Worm (Caenorhabditis elegans) whole organism, young adult: ENCODE results near the gene ctf-18.

Experiments used
- B0035.1 ChIP-seq: sonication (generic microtip); optimal IDR thresholded peaks from 2 replicates; lab custom pipeline; 2016; ENCODE audit warnings: missing genetic modification characterization, mild to moderate bottlenecking, missing compliant biosample characterization, missing genotype, missing genetic modification reagents
- D2030.7 ChIP-seq: fragments of 200-800 bp; sonication (Bioruptor generic); IDR thresholded peaks from 2 replicates; pipeline ENCODE4 v1.3.6; 2022; ENCODE audit warnings: missing genetic modification reagents, missing genetic modification characterization, missing compliant biosample characterization
- F39B2.1 ChIP-seq: fragments of 200-800 bp; sonication (Bioruptor generic); IDR thresholded peaks from 2 replicates; pipeline ENCODE4 v1.3.6; 2022; ENCODE audit warnings: missing genetic modification reagents, missing genetic modification characterization, missing compliant biosample characterization
- F49E8.2 ChIP-seq: sonication (generic microtip); optimal IDR thresholded peaks from 3 replicates; lab custom pipeline; 2017; ENCODE audit warnings: missing genetic modification characterization, mild to moderate bottlenecking, missing compliant biosample characterization, antibody characterized with exemption, moderate library complexity; ENCODE audit not compliant: insufficient read depth
- F57A8.1 ChIP-seq: fragments of 200-800 bp; sonication (Bioruptor generic); optimal IDR thresholded peaks from 2 replicates; lab custom pipeline; 2018; ENCODE audit warnings: mild to moderate bottlenecking, missing genetic modification characterization, moderate library complexity, missing compliant biosample characterization
- Y56A3A.18 ChIP-seq: fragments of 200-800 bp; sonication (Bioruptor generic); IDR thresholded peaks from 2 replicates; pipeline ENCODE4 v1.3.6; 2022; ENCODE audit warnings: missing genetic modification reagents, missing genetic modification characterization, missing compliant biosample characterization
- Y67H2A.10 ChIP-seq: fragments of 200-800 bp; sonication (Bioruptor generic); conservative IDR thresholded peaks from 2 replicates; pipeline ENCODE4 v1.3.6; 2022; ENCODE audit warnings: missing genetic modification reagents, missing genetic modification characterization, missing compliant biosample characterization
- Y95B8A.8 ChIP-seq: fragments of 200-800 bp; sonication (Bioruptor generic); IDR thresholded peaks from 2 replicates; pipeline ENCODE4 v1.3.6; 2022; ENCODE audit warnings: missing genetic modification reagents, missing genetic modification characterization, missing compliant biosample characterization
- ama-1 ChIP-seq, 3 experiments: fragments of 150-350 bp in 1 of 3; sonication (generic microtip) in 2 of 3; optimal IDR thresholded peaks; 2 replicates each; lab custom pipeline; 2014 to 2018; ENCODE audit warnings: missing biosample characterization in 2 of 3, missing genetic modification characterization in 2 of 3, missing genetic modification reagents in 2 of 3
- athp-1 ChIP-seq: sonication (generic microtip); optimal IDR thresholded peaks from 2 replicates; lab custom pipeline; 2017; ENCODE audit warnings: mild to moderate bottlenecking, missing genetic modification characterization, missing compliant biosample characterization
- bed-2 ChIP-seq: fragments of 200-800 bp; sonication (Bioruptor generic); IDR thresholded peaks from 2 replicates; pipeline ENCODE4 v1.3.6; 2022; ENCODE audit warnings: missing genetic modification reagents, missing genetic modification characterization, missing compliant biosample characterization
- ccch-3 ChIP-seq: fragments of 200-800 bp; sonication (Bioruptor generic); optimal IDR thresholded peaks from 2 replicates; lab custom pipeline; 2018; ENCODE audit warnings: mild to moderate bottlenecking, missing genetic modification characterization, missing compliant biosample characterization
- ceh-100 ChIP-seq: fragments of 200-800 bp; sonication (Bioruptor generic); IDR thresholded peaks from 2 replicates; pipeline ENCODE4 v1.3.6; 2022; ENCODE audit warnings: missing genetic modification reagents, missing genetic modification characterization, missing compliant biosample characterization
- ceh-27 ChIP-seq: fragments of 200-800 bp; sonication (Bioruptor generic); optimal IDR thresholded peaks from 2 replicates; lab custom pipeline; 2018; ENCODE audit warnings: mild to moderate bottlenecking, missing genetic modification characterization, moderate library complexity, missing compliant biosample characterization
- die-1 ChIP-seq: sonication (generic microtip); optimal IDR thresholded peaks from 2 replicates; lab custom pipeline; 2016; ENCODE audit warnings: missing genotype, mild to moderate bottlenecking, missing genetic modification characterization, missing compliant biosample characterization
- dox-1 ChIP-seq: fragments of 200-800 bp; sonication (Bioruptor generic); IDR thresholded peaks from 2 replicates; pipeline ENCODE4 v1.3.6; 2022; ENCODE audit warnings: missing genetic modification reagents, missing genetic modification characterization, missing compliant biosample characterization
- dpff-1 ChIP-seq: sonication (generic microtip); optimal IDR thresholded peaks from 2 replicates; lab custom pipeline; 2017; ENCODE audit warnings: mild to moderate bottlenecking, missing genetic modification characterization, missing compliant biosample characterization
- egrh-3 ChIP-seq: fragments of 200-800 bp; sonication (Bioruptor generic); IDR thresholded peaks from 2 replicates; pipeline ENCODE4 v1.3.6; 2022; ENCODE audit warnings: missing genetic modification reagents, missing genetic modification characterization, missing compliant biosample characterization
- hsf-1 ChIP-seq: fragments of 200-800 bp; sonication (Bioruptor generic); IDR thresholded peaks from 2 replicates; pipeline ENCODE4 v1.3.6; 2022; ENCODE audit warnings: missing genetic modification reagents, missing genetic modification characterization, missing compliant biosample characterization
- lag-1 ChIP-seq: fragments of 200-800 bp; sonication (Bioruptor generic); IDR thresholded peaks from 2 replicates; pipeline ENCODE4 v1.3.6; 2022; ENCODE audit warnings: missing genetic modification reagents, missing genetic modification characterization, missing compliant biosample characterization
- let-526 ChIP-seq: fragments of 200-800 bp; sonication (Bioruptor generic); IDR thresholded peaks from 2 replicates; pipeline ENCODE4 v1.3.6; 2022; ENCODE audit warnings: missing genetic modification reagents, missing genetic modification characterization, missing compliant biosample characterization
- let-607 ChIP-seq, 2 experiments: fragments of 200-800 bp in 1 of 2; sonication (Bioruptor generic) in 1 of 2; sonication (generic microtip) in 1 of 2; optimal IDR thresholded peaks; 2 replicates each; lab custom pipeline; 2016 to 2018; ENCODE audit warnings: mild to moderate bottlenecking in 2 of 2, missing compliant biosample characterization in 2 of 2, missing genetic modification characterization in 2 of 2, moderate library complexity in 2 of 2, missing genotype in 1 of 2
- lin-40 ChIP-seq: sonication (generic microtip); optimal IDR thresholded peaks from 2 replicates; lab custom pipeline; 2016; ENCODE audit warnings: missing genetic modification characterization, mild to moderate bottlenecking, missing compliant biosample characterization, missing genotype, missing genetic modification reagents
- lir-1 ChIP-seq: fragments of 200-800 bp; sonication (Bioruptor generic); conservative IDR thresholded peaks from 2 replicates; pipeline ENCODE4 v1.3.6; 2022; ENCODE audit warnings: missing genetic modification reagents, missing genetic modification characterization, missing compliant biosample characterization
- madf-3 ChIP-seq: fragments of 200-800 bp; sonication (Bioruptor generic); IDR thresholded peaks from 2 replicates; pipeline ENCODE4 v1.3.6; 2022; ENCODE audit warnings: missing genetic modification reagents, missing genetic modification characterization, missing compliant biosample characterization
- madf-6 ChIP-seq: fragments of 200-800 bp; sonication (Bioruptor generic); IDR thresholded peaks from 2 replicates; pipeline ENCODE4 v1.3.6; 2022; ENCODE audit warnings: missing genetic modification reagents, missing genetic modification characterization, missing compliant biosample characterization
- madf-8 ChIP-seq: fragments of 200-800 bp; sonication (Bioruptor generic); conservative IDR thresholded peaks from 2 replicates; pipeline ENCODE4 v1.3.6; 2022; ENCODE audit warnings: missing genetic modification reagents, missing genetic modification characterization, missing compliant biosample characterization
- mcd-1 ChIP-seq: fragments of 200-800 bp; sonication (Bioruptor generic); IDR thresholded peaks from 2 replicates; pipeline ENCODE4 v1.3.6; 2022; ENCODE audit warnings: missing genetic modification reagents, missing genetic modification characterization, missing compliant biosample characterization
- pbrm-1 ChIP-seq: fragments of 200-800 bp; sonication (Bioruptor generic); IDR thresholded peaks from 2 replicates; pipeline ENCODE4 v1.3.6; 2022; ENCODE audit warnings: missing genetic modification reagents, missing genetic modification characterization, missing compliant biosample characterization
- pha-4 ChIP-seq: fragments of 150-350 bp; sonication (generic microtip); optimal IDR thresholded peaks from 2 replicates; lab custom pipeline; 2014; ENCODE audit warnings: missing biosample characterization, missing genetic modification reagents, missing genetic modification characterization
- rcor-1 ChIP-seq: fragments of 200-800 bp; sonication (Bioruptor generic); IDR thresholded peaks from 2 replicates; pipeline ENCODE4 v1.3.6; 2022; ENCODE audit warnings: missing genetic modification reagents, missing genetic modification characterization, missing compliant biosample characterization
- snpc-1.1 ChIP-seq: sonication (generic microtip); optimal IDR thresholded peaks from 2 replicates; lab custom pipeline; 2017; ENCODE audit warnings: missing genetic modification characterization, mild to moderate bottlenecking, missing compliant biosample characterization, antibody characterized with exemption, moderate library complexity, missing genotype, missing genetic modification reagents; ENCODE audit not compliant: insufficient read depth
- tbp1 ChIP-seq: fragments of 200-800 bp; sonication (Bioruptor generic); optimal IDR thresholded peaks from 2 replicates; lab custom pipeline; 2018; ENCODE audit warnings: mild to moderate bottlenecking, missing genetic modification characterization, missing compliant biosample characterization
- unc-62 ChIP-seq: fragments of 150-350 bp; optimal IDR thresholded peaks from 2 replicates; lab custom pipeline; 2014; ENCODE audit warnings: missing biosample characterization, missing genetic modification reagents, missing genetic modification characterization
- zim-3 ChIP-seq: sonication (generic microtip); optimal IDR thresholded peaks from 2 replicates; lab custom pipeline; 2017; ENCODE audit warnings: mild to moderate bottlenecking, missing genetic modification characterization, moderate library complexity, missing compliant biosample characterization
- ztf-3 ChIP-seq: fragments of 200-800 bp; sonication (Bioruptor generic); optimal IDR thresholded peaks from 2 replicates; lab custom pipeline; 2018; ENCODE audit warnings: mild to moderate bottlenecking, missing genetic modification characterization, missing compliant biosample characterization
- ztf-6 ChIP-seq: fragments of 200-800 bp; sonication (Bioruptor generic); IDR thresholded peaks from 2 replicates; pipeline ENCODE4 v1.3.6; 2022; ENCODE audit warnings: missing genetic modification reagents, missing genetic modification characterization, missing compliant biosample characterization

ctf-18 gene

ce11 chrIV:10144909-10145308 lies 18.5 kb upstream of the ctf-18 start:
- TF ChIP-seq snpc-1.1 (tag; lab: Kevin White, UChicago) (no peak), madf-8 (GFP tag; lab: Robert Waterston, UW) (peak; percentile 60), madf-6 (peak; percentile 76)

ce11 chrIV:10144487-10144886 lies 18.0 kb upstream of the ctf-18 start:
- TF ChIP-seq madf-8 (GFP tag; lab: Robert Waterston, UW) (no peak), ztf-3 (GFP tag; lab: Kevin White, UChicago) (no peak), mcd-1 (GFP tag; lab: Robert Waterston, UW) (no peak), F39B2.1 (GFP tag; lab: Robert Waterston, UW) (no peak), ceh-27 (GFP tag; lab: Kevin White, UChicago) (no peak), rcor-1 (GFP tag; lab: Robert Waterston, UW) (no peak), lag-1 (no peak), zim-3 (no peak), madf-3 (no peak), D2030.7 (GFP tag; lab: Robert Waterston, UW) (no peak), hsf-1 (GFP tag; lab: Robert Waterston, UW) (no peak), die-1 (no peak), F57A8.1 (GFP tag; lab: Kevin White, UChicago) (no peak), let-526 (no peak), unc-62 (GFP tag; lab: Kevin White, UChicago) (no peak), ceh-100 (no peak), dox-1 (GFP tag; lab: Robert Waterston, UW) (no peak), pha-4 (tag; lab: Kevin White, UChicago) (no peak)

ce11 chrIV:10143640-10144039 lies 17.2 kb upstream of the ctf-18 start, which contains the start of gene msp-38:
msp-38 (minus strand) TSS chrIV:10143740.
- TF ChIP-seq athp-1 (tag; lab: Kevin White, UChicago) = no peak
- no peak for TF ChIP-seq F49E8.2
- no peak for TF ChIP-seq tbp1
- TF ChIP-seq ama-1 (optimal IDR thresholded peaks at IDR 0.05; lab: Kevin White, UChicago) = no peak
- TF ChIP-seq ama-1 (GFP tag; optimal IDR thresholded peaks at IDR 0.05; lab: Kevin White, UChicago) = no peak
- TF ChIP-seq lin-40 (tag; lab: Kevin White, UChicago) = no peak
- no peak for TF ChIP-seq bed-2 (GFP tag; lab: Robert Waterston, UW)
- no peak for TF ChIP-seq ccch-3

ce11 chrIV:10141930-10142505 lies 15.6 kb upstream of the ctf-18 start, which contains the start of the genes gst-2, gst-4 and dhs-12:
gst-2 (minus strand) TSS chrIV:10142061.
gst-4 (plus strand) TSS chrIV:10142225.
dhs-12 (plus strand) TSS chrIV:10142455.
- TF ChIP-seq dpff-1 (tag; lab: Kevin White, UChicago) (no peak), Y56A3A.18 (GFP tag; lab: Robert Waterston, UW) (no peak), Y67H2A.10 (GFP tag; lab: Robert Waterston, UW) (no peak), let-607 (tag; optimal IDR thresholded peaks at IDR 0.05; lab: Kevin White, UChicago) (no peak), Y95B8A.8 (GFP tag; lab: Robert Waterston, UW) (no peak), egrh-3 (GFP tag; lab: Robert Waterston, UW) (no peak), madf-6 (no peak), pbrm-1 (no peak), lir-1 (GFP tag; lab: Robert Waterston, UW) (no peak), ztf-6 (GFP tag; lab: Robert Waterston, UW) (no peak), lag-1 (no peak), B0035.1 (tag; lab: Kevin White, UChicago) (no peak)
